Worm (Caenorhabditis elegans) whole organism, young adult: ENCODE measurements around the gene lurp-4.

Experiments used
- B0019.2 ChIP-seq: fragments of 200-800 bp; sonication (Bioruptor generic); conservative IDR thresholded peaks from 2 replicates; pipeline ENCODE4 v1.3.6; 2022; ENCODE audit warnings: missing genetic modification reagents, missing genetic modification characterization, missing compliant biosample characterization
- bed-2 ChIP-seq: fragments of 200-800 bp; sonication (Bioruptor generic); IDR thresholded peaks from 2 replicates; pipeline ENCODE4 v1.3.6; 2022; ENCODE audit warnings: missing genetic modification reagents, missing genetic modification characterization, missing compliant biosample characterization
- ceh-40 ChIP-seq: fragments of 200-800 bp; sonication (Bioruptor generic); IDR thresholded peaks from 2 replicates; pipeline ENCODE4 v1.3.6; 2022; ENCODE audit warnings: missing genetic modification characterization, missing compliant biosample characterization
- unc-130 ChIP-seq: sonication (generic microtip); optimal IDR thresholded peaks from 2 replicates; lab custom pipeline; 2016; ENCODE audit warnings: missing genetic modification reagents, missing genetic modification characterization, missing compliant biosample characterization

ce11 chrV:13064164-13064563 lies 28.3 kb upstream of the lurp-4 start:
- TF ChIP-seq B0019.2 (no peak), ceh-40 (GFP tag; lab: Robert Waterston, UW) (no peak), unc-130 (GFP tag; lab: Kevin White, UChicago) (no peak), bed-2 (GFP tag; lab: Robert Waterston, UW) (no peak)
